Worm (Caenorhabditis elegans) whole organism, midembryonic: ENCODE measurements around the gene col-149.

ENCODE experiments used
- klf-2 ChIP-seq: fragments of 200-800 bp; sonication (Bioruptor generic); conservative IDR thresholded peaks from 2 replicates; pipeline ENCODE4 v1.3.6; 2022; ENCODE audit warnings: missing genetic modification reagents, missing genetic modification characterization, missing compliant biosample characterization
- med-1 ChIP-seq: sonication (generic microtip); optimal IDR thresholded peaks from 2 replicates; lab custom pipeline; 2017; ENCODE audit warnings: missing genetic modification characterization, mild to moderate bottlenecking, missing compliant biosample characterization, antibody characterized with exemption, missing genetic modification reagents; ENCODE audit not compliant: insufficient read depth

DNA sequence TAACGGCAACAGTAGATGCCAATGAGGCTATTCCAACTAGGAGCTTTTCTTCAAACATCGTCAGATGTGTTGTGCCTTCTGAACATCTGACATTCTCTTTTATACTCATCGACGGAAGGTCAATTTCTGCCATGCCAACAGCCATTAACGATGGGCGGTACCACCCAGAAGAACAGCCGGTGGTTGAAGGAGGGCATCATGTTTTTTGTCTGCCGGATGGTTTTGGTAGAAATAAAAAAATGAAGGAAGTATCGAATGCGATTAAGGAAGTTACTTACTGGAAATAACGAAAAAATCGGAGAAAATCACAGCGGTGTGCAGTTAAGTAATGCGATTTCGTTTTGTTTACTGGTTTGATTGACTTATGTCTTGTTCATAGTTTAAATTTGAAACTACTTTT is 1.9 kb upstream of the col-149 start, which contains the start of gene col-150:
- TF ChIP-seq med-1 (no peak), klf-2 (GFP tag; lab: Robert Waterston, UW) (no peak)
